Worm (Caenorhabditis elegans) whole organism, L3 larva: Measurements from ENCODE around the gene R160.5.
A peak's percentile ranks its signal among the peaks of the same experiment; 100 is the strongest.
"Not testable (repeated sequence)": the region's sequence is repeated elsewhere in the genome, so short reads cannot be mapped to it uniquely, and the experiment has no call there.

Source experiments
- R02D3.7 ChIP-seq: fragments of 150-350 bp; optimal IDR thresholded peaks from 2 replicates; lab custom pipeline; 2014; ENCODE audit warnings: missing biosample characterization, missing genetic modification characterization
- ceh-82 ChIP-seq: fragments of 150-350 bp; optimal IDR thresholded peaks from 2 replicates; lab custom pipeline; 2014; ENCODE audit warnings: missing biosample characterization, missing genetic modification characterization
- elt-3 ChIP-seq, 3 experiments: fragments of 150-350 bp in 1 of 3; sonication (generic microtip) in 2 of 3; optimal IDR thresholded peaks; 2 replicates in 2 of 3; 4 replicates in 1 of 3; lab custom pipeline; 2014 to 2017; ENCODE audit warnings: missing biosample characterization in 3 of 3, missing genetic modification characterization in 3 of 3
- fkh-10 ChIP-seq: sonication (generic microtip); optimal IDR thresholded peaks from 2 replicates; lab custom pipeline; 2017; ENCODE audit warnings: missing biosample characterization, missing genetic modification reagents, missing genetic modification characterization
- fkh-2 ChIP-seq: fragments of 150-350 bp; optimal IDR thresholded peaks from 2 replicates; lab custom pipeline; 2014; ENCODE audit warnings: missing biosample characterization, missing genetic modification reagents, missing genetic modification characterization
- fos-1 ChIP-seq: fragments of 150-350 bp; optimal IDR thresholded peaks from 2 replicates; lab custom pipeline; 2014; ENCODE audit warnings: missing biosample characterization, missing genetic modification characterization
- hmg-11 ChIP-seq: sonication (generic microtip); optimal IDR thresholded peaks from 2 replicates; lab custom pipeline; 2016; ENCODE audit warnings: missing genetic modification characterization, missing compliant biosample characterization
- nhr-237 ChIP-seq: fragments of 150-350 bp; optimal IDR thresholded peaks from 2 replicates; lab custom pipeline; 2014; ENCODE audit warnings: missing biosample characterization, missing genetic modification characterization
- nhr-25 ChIP-seq: sonication (generic microtip); optimal IDR thresholded peaks from 2 replicates; lab custom pipeline; 2017; ENCODE audit warnings: missing biosample characterization, missing genetic modification characterization
- nhr-67 ChIP-seq: fragments of 150-350 bp; optimal IDR thresholded peaks from 2 replicates; lab custom pipeline; 2014; ENCODE audit warnings: missing biosample characterization, missing genetic modification characterization
- nhr-76 ChIP-seq: fragments of 150-350 bp; sonication (generic microtip); optimal IDR thresholded peaks from 5 replicates; lab custom pipeline; 2014; ENCODE audit warnings: missing biosample characterization, missing genetic modification characterization
- sea-2 ChIP-seq: fragments of 150-350 bp; sonication (generic microtip); optimal IDR thresholded peaks from 4 replicates; lab custom pipeline; 2014; ENCODE audit warnings: missing biosample characterization, missing genetic modification reagents, missing genetic modification characterization
- skn-1 ChIP-seq: fragments of 150-350 bp; optimal IDR thresholded peaks from 2 replicates; lab custom pipeline; 2014; ENCODE audit warnings: missing biosample characterization, missing genetic modification characterization
- snpc-4 ChIP-seq: fragments of 150-350 bp; optimal IDR thresholded peaks from 2 replicates; lab custom pipeline; 2014; ENCODE audit warnings: missing biosample characterization, missing genetic modification characterization
- tbx-2 ChIP-seq: sonication (generic microtip); optimal IDR thresholded peaks from 2 replicates; lab custom pipeline; 2016; ENCODE audit warnings: mild to moderate bottlenecking, missing genetic modification characterization, missing compliant biosample characterization
- unc-39 ChIP-seq: sonication (generic microtip); optimal IDR thresholded peaks from 4 replicates; lab custom pipeline; 2017; ENCODE audit warnings: missing biosample characterization, missing genetic modification characterization
- ztf-11 ChIP-seq: fragments of 150-350 bp; optimal IDR thresholded peaks from 2 replicates; lab custom pipeline; 2014; ENCODE audit warnings: missing biosample characterization, missing genetic modification characterization

R160.5 gene

ce11 chrX:4332305-4332704 lies 38.4 kb downstream of the R160.5 start, which contains the start of gene C24A8.6:
TSS of gene C24A8.6 (minus strand) at chrX:4332405.
- not testable (repeated sequence) for TF ChIP-seq fos-1 (tag; lab: Kevin White, UChicago); nhr-67; sea-2 (GFP tag; lab: Kevin White, UChicago)
- TF ChIP-seq, all 47 proteins: peak for 0; not testable (repeated sequence) for 47

- no peak for TF ChIP-seq tbx-2 (tag; lab: Kevin White, UChicago)
- TF ChIP-seq nhr-76 = no peak
- TF ChIP-seq fkh-10 (GFP tag; lab: Kevin White, UChicago) = no peak
- TF ChIP-seq nhr-237 (tag; lab: Kevin White, UChicago) = no peak
- no peak for TF ChIP-seq ztf-11 (tag; lab: Kevin White, UChicago)
- TF ChIP-seq elt-3 (tag; optimal IDR thresholded peaks at IDR 0.05; lab: Kevin White, UChicago) = no peak
- no peak for TF ChIP-seq fkh-2 (tag; lab: Kevin White, UChicago)
- no peak for TF ChIP-seq unc-39
- no peak for TF ChIP-seq hmg-11 (tag; lab: Kevin White, UChicago)
- TF ChIP-seq nhr-25 (tag; lab: Kevin White, UChicago) = no peak
- TF ChIP-seq sea-2 (GFP tag; lab: Kevin White, UChicago) = no peak
- TF ChIP-seq snpc-4 (tag; lab: Kevin White, UChicago) = no peak
These were observed 41.8 kb downstream of the R160.5 start, which contains the start of gene C24A8.5 for ce11 chrX:4328816-4329215. TSS of gene C24A8.5 (minus strand) at chrX:4328916.

ce11 chrX:4322847-4323455 lies 47.7 kb downstream of the R160.5 start:
- peak; percentile 76 for TF ChIP-seq fkh-10 (GFP tag; lab: Kevin White, UChicago)
- no peak for TF ChIP-seq R02D3.7 (tag; lab: Kevin White, UChicago)
- TF ChIP-seq nhr-67 = no peak

- TF ChIP-seq ceh-82 (tag; lab: Kevin White, UChicago) (no peak), skn-1 (tag; lab: Kevin White, UChicago) (no peak)
These were observed 50.1 kb downstream of the R160.5 start, which contains the start of gene dop-6 for ce11 chrX:4320563-4320962. TSS of gene dop-6 (plus strand) at chrX:4320863.
